Fruit fly (Drosophila melanogaster) ovary, adult (tissue): Measurements from ENCODE around the gene Usp39.

ENCODE experiments used
- CG17801 ChIP-seq: fragments of 200-800 bp; optimal IDR thresholded peaks from 2 replicates; lab custom pipeline; 2019; ENCODE audit warnings: missing biosample characterization, mild to moderate bottlenecking, missing genetic modification characterization, moderate library complexity; ENCODE audit not compliant: partially characterized antibody

Usp39 gene

dm6 chrX:18899835-18900460 lies 41.9 kb downstream of the Usp39 start, which contains the start of gene CG7378:
CG7378 (plus strand) TSS chrX:18900410.
- no peak for TF ChIP-seq CG17801 (GFP tag; lab: Kevin White, UChicago)

dm6 chrX:18900958-18901357 lies 43.0 kb downstream of the Usp39 start:
- no peak for TF ChIP-seq CG17801 (GFP tag; lab: Kevin White, UChicago)

dm6 chrX:18902800-18903199 lies 44.8 kb downstream of the Usp39 start:
- TF ChIP-seq CG17801 (GFP tag; lab: Kevin White, UChicago), result no peak

dm6 chrX:18905152-18905551 lies 47.1 kb downstream of the Usp39 start:
- TF ChIP-seq CG17801 (GFP tag; lab: Kevin White, UChicago), result no peak
